Worm (Caenorhabditis elegans) whole organism, L4 larva: ENCODE data around the gene tbb-1.

Source experiments
- T20F7.1 ChIP-seq: fragments of 200-800 bp; sonication (Bioruptor generic); optimal IDR thresholded peaks from 2 replicates; lab custom pipeline; 2018; ENCODE audit warnings: mild to moderate bottlenecking, missing genetic modification characterization, missing compliant biosample characterization
- Y105C5A.15 ChIP-seq: fragments of 200-800 bp; sonication (Bioruptor generic); IDR thresholded peaks from 2 replicates; pipeline ENCODE4 v1.3.6; 2022; ENCODE audit warnings: missing genetic modification characterization, missing compliant biosample characterization
- Y48G9A.11 ChIP-seq: fragments of 200-800 bp; sonication (Bioruptor generic); IDR thresholded peaks from 2 replicates; pipeline ENCODE4 v1.3.6; 2022; ENCODE audit warnings: missing genetic modification reagents, missing genetic modification characterization, missing compliant biosample characterization
- ZK337.2 ChIP-seq: fragments of 200-800 bp; sonication (Bioruptor generic); IDR thresholded peaks from 2 replicates; pipeline ENCODE4 v1.3.6; 2022; ENCODE audit warnings: missing genetic modification reagents, missing genetic modification characterization, missing compliant biosample characterization
- aly-2 ChIP-seq: sonication (generic microtip); optimal IDR thresholded peaks from 2 replicates; lab custom pipeline; 2018; ENCODE audit warnings: missing biosample characterization, missing genetic modification characterization
- ama-1 ChIP-seq: fragments of 150-350 bp; optimal IDR thresholded peaks from 2 replicates; lab custom pipeline; 2014; ENCODE audit warnings: inconsistent platforms, mixed read lengths
- attf-4 ChIP-seq: sonication (generic microtip); optimal IDR thresholded peaks from 3 replicates; lab custom pipeline; 2017; ENCODE audit warnings: missing biosample characterization, missing genetic modification characterization
- ceh-28 ChIP-seq: fragments of 150-350 bp; optimal IDR thresholded peaks from 2 replicates; lab custom pipeline; 2014; ENCODE audit warnings: missing biosample characterization, missing genetic modification reagents, missing genetic modification characterization
- ceh-62 ChIP-seq: sonication (generic microtip); optimal IDR thresholded peaks from 2 replicates; lab custom pipeline; 2017; ENCODE audit warnings: missing biosample characterization, missing genetic modification characterization
- ces-1 ChIP-seq: fragments of 150-350 bp; sonication (generic microtip); optimal IDR thresholded peaks from 4 replicates; lab custom pipeline; 2014; ENCODE audit warnings: missing biosample characterization, missing genetic modification reagents, missing genetic modification characterization
- cey-2 ChIP-seq: sonication (generic microtip); optimal IDR thresholded peaks from 3 replicates; lab custom pipeline; 2017; ENCODE audit warnings: missing genetic modification characterization, mild to moderate bottlenecking, missing compliant biosample characterization, antibody characterized with exemption, borderline replicate concordance; ENCODE audit not compliant: insufficient read depth
- daf-16 ChIP-seq, 3 experiments: sonication (generic microtip); optimal IDR thresholded peaks; 2 replicates each; lab custom pipeline; 2016 to 2017; ENCODE audit warnings: missing genetic modification characterization in 3 of 3, missing genetic modification reagents in 3 of 3, mild to moderate bottlenecking in 2 of 3, missing compliant biosample characterization in 2 of 3, missing biosample characterization in 1 of 3, moderate library complexity in 1 of 3
- daf-19 ChIP-seq: fragments of 200-800 bp; sonication (Bioruptor generic); conservative IDR thresholded peaks from 2 replicates; pipeline ENCODE4 v1.3.6; 2022; ENCODE audit warnings: missing genetic modification characterization, missing compliant biosample characterization
- daf-8 ChIP-seq: fragments of 200-800 bp; sonication (Bioruptor generic); IDR thresholded peaks from 2 replicates; pipeline ENCODE4 v1.3.6; 2022; ENCODE audit warnings: missing genetic modification characterization, missing compliant biosample characterization
- dpl-1 ChIP-seq: fragments of 150-350 bp; optimal IDR thresholded peaks from 2 replicates; lab custom pipeline; 2014; ENCODE audit warnings: missing biosample characterization, missing genetic modification reagents, missing genetic modification characterization
- egl-27 ChIP-seq: sonication (generic microtip); optimal IDR thresholded peaks from 3 replicates; lab custom pipeline; 2017; ENCODE audit warnings: missing biosample characterization, missing genetic modification reagents, missing genetic modification characterization
- hmg-1.1 ChIP-seq: fragments of 200-800 bp; sonication (Bioruptor generic); IDR thresholded peaks from 2 replicates; pipeline ENCODE4 v1.3.6; 2022; ENCODE audit warnings: missing genetic modification reagents, missing genetic modification characterization, missing compliant biosample characterization
- jun-1 ChIP-seq: fragments of 150-350 bp; optimal IDR thresholded peaks from 2 replicates; lab custom pipeline; 2014; ENCODE audit warnings: missing biosample characterization, missing genetic modification reagents, missing genetic modification characterization
- lim-7 ChIP-seq: fragments of 200-800 bp; sonication (Bioruptor generic); IDR thresholded peaks from 2 replicates; pipeline ENCODE4 v1.3.6; 2022; ENCODE audit warnings: missing genetic modification characterization, missing compliant biosample characterization
- lin-1 ChIP-seq: fragments of 200-800 bp; sonication (Bioruptor generic); IDR thresholded peaks from 2 replicates; pipeline ENCODE4 v1.3.6; 2022; ENCODE audit warnings: missing genetic modification reagents, missing genetic modification characterization, missing compliant biosample characterization
- lin-13 ChIP-seq: fragments of 150-350 bp; optimal IDR thresholded peaks from 2 replicates; lab custom pipeline; 2014; ENCODE audit warnings: missing biosample characterization, missing genetic modification reagents, missing genetic modification characterization
- lin-29 ChIP-seq: fragments of 200-800 bp; sonication (Bioruptor generic); IDR thresholded peaks from 2 replicates; pipeline ENCODE4 v1.3.6; 2022; ENCODE audit warnings: missing genetic modification reagents, missing genetic modification characterization, missing compliant biosample characterization
- lin-38 ChIP-seq: fragments of 200-800 bp; sonication (Bioruptor generic); IDR thresholded peaks from 2 replicates; pipeline ENCODE4 v1.3.6; 2022; ENCODE audit warnings: missing genetic modification reagents, missing genetic modification characterization, missing compliant biosample characterization
- lir-3 ChIP-seq: sonication (generic microtip); optimal IDR thresholded peaks from 2 replicates; lab custom pipeline; 2016; ENCODE audit warnings: mild to moderate bottlenecking, missing genetic modification characterization, missing compliant biosample characterization
- lsy-2 ChIP-seq, 2 experiments: fragments of 150-350 bp in 1 of 2; sonication (generic microtip) in 1 of 2; optimal IDR thresholded peaks; 2 replicates each; lab custom pipeline; 2014 to 2017; ENCODE audit warnings: missing biosample characterization in 2 of 2, missing genetic modification characterization in 2 of 2
- madf-9 ChIP-seq: fragments of 200-800 bp; sonication (Bioruptor generic); conservative IDR thresholded peaks from 2 replicates; pipeline ENCODE4 v1.3.6; 2022; ENCODE audit warnings: missing genetic modification reagents, missing genetic modification characterization, missing compliant biosample characterization
- mxl-2 ChIP-seq: fragments of 200-800 bp; sonication (Bioruptor generic); conservative IDR thresholded peaks from 2 replicates; pipeline ENCODE4 v1.3.6; 2022; ENCODE audit warnings: missing genetic modification reagents, missing genetic modification characterization, missing compliant biosample characterization
- nhr-102 ChIP-seq: sonication (generic microtip); optimal IDR thresholded peaks from 2 replicates; lab custom pipeline; 2016; ENCODE audit warnings: mild to moderate bottlenecking, missing genetic modification characterization, moderate library complexity, missing compliant biosample characterization
- nhr-11 ChIP-seq: fragments of 150-350 bp; optimal IDR thresholded peaks from 2 replicates; lab custom pipeline; 2014; ENCODE audit warnings: missing biosample characterization, missing genetic modification characterization
- nhr-237 ChIP-seq: sonication (generic microtip); optimal IDR thresholded peaks from 2 replicates; lab custom pipeline; 2017; ENCODE audit warnings: missing biosample characterization, missing genetic modification characterization
- nhr-25 ChIP-seq: sonication (generic microtip); optimal IDR thresholded peaks from 2 replicates; lab custom pipeline; 2017; ENCODE audit warnings: missing genetic modification characterization, mild to moderate bottlenecking, missing compliant biosample characterization, antibody characterized with exemption, moderate library complexity, borderline replicate concordance; ENCODE audit not compliant: insufficient read depth
- nhr-28 ChIP-seq: fragments of 150-350 bp; optimal IDR thresholded peaks from 2 replicates; lab custom pipeline; 2014; ENCODE audit warnings: missing biosample characterization, missing genetic modification characterization
- nhr-41 ChIP-seq: fragments of 200-800 bp; sonication (Bioruptor generic); IDR thresholded peaks from 2 replicates; pipeline ENCODE4 v1.3.6; 2022; ENCODE audit warnings: missing genetic modification reagents, missing genetic modification characterization, missing compliant biosample characterization
- nhr-42 ChIP-seq: fragments of 200-800 bp; sonication (Bioruptor generic); IDR thresholded peaks from 2 replicates; pipeline ENCODE4 v1.3.6; 2022; ENCODE audit warnings: missing genetic modification characterization, missing compliant biosample characterization
- nhr-48 ChIP-seq: sonication (generic microtip); optimal IDR thresholded peaks from 2 replicates; lab custom pipeline; 2016; ENCODE audit warnings: mild to moderate bottlenecking, missing genetic modification characterization, missing compliant biosample characterization
- nhr-6 ChIP-seq: fragments of 150-350 bp; optimal IDR thresholded peaks from 2 replicates; lab custom pipeline; 2014; ENCODE audit warnings: missing biosample characterization, missing genetic modification characterization
- nhr-76 ChIP-seq: fragments of 150-350 bp; optimal IDR thresholded peaks from 2 replicates; lab custom pipeline; 2014; ENCODE audit warnings: missing biosample characterization, missing genetic modification characterization
- php-3 ChIP-seq: fragments of 200-800 bp; sonication (Bioruptor generic); IDR thresholded peaks from 2 replicates; pipeline ENCODE4 v1.3.6; 2022; ENCODE audit warnings: missing genetic modification reagents, missing genetic modification characterization, missing compliant biosample characterization
- pqm-1 ChIP-seq: sonication (generic microtip); optimal IDR thresholded peaks from 2 replicates; lab custom pipeline; 2017; ENCODE audit warnings: missing biosample characterization, missing genetic modification characterization
- set-16 ChIP-seq: fragments of 200-800 bp; sonication (Bioruptor generic); IDR thresholded peaks from 2 replicates; pipeline ENCODE4 v1.3.6; 2022; ENCODE audit warnings: missing genetic modification reagents, missing genetic modification characterization, missing compliant biosample characterization
- skn-1 ChIP-seq: fragments of 150-350 bp; optimal IDR thresholded peaks from 2 replicates; lab custom pipeline; 2014; ENCODE audit warnings: missing biosample characterization, missing genetic modification characterization
- snpc-1.2 ChIP-seq: fragments of 200-800 bp; sonication (Bioruptor generic); IDR thresholded peaks from 2 replicates; pipeline ENCODE4 v1.3.6; 2022; ENCODE audit warnings: missing genetic modification reagents, missing genetic modification characterization, missing compliant biosample characterization
- snpc-4 ChIP-seq: fragments of 150-350 bp; optimal IDR thresholded peaks from 2 replicates; lab custom pipeline; 2014; ENCODE audit warnings: missing biosample characterization, missing genetic modification characterization
- tra-1 ChIP-seq: fragments of 200-800 bp; sonication (Bioruptor generic); IDR thresholded peaks from 2 replicates; pipeline ENCODE4 v1.3.6; 2022; ENCODE audit warnings: missing genetic modification reagents, missing genetic modification characterization, missing compliant biosample characterization
- unc-130 ChIP-seq: sonication (generic microtip); optimal IDR thresholded peaks from 2 replicates; lab custom pipeline; 2016; ENCODE audit warnings: missing genetic modification reagents, missing genetic modification characterization, missing compliant biosample characterization
- unc-39 ChIP-seq: sonication (generic microtip); optimal IDR thresholded peaks from 2 replicates; lab custom pipeline; 2017; ENCODE audit warnings: missing biosample characterization, missing genetic modification characterization
- zag-1 ChIP-seq: fragments of 150-350 bp; optimal IDR thresholded peaks from 2 replicates; lab custom pipeline; 2014; ENCODE audit warnings: missing biosample characterization, missing genetic modification characterization
- zfp-2 ChIP-seq: sonication (generic microtip); optimal IDR thresholded peaks from 2 replicates; lab custom pipeline; 2016; ENCODE audit warnings: mild to moderate bottlenecking, missing genetic modification characterization, missing compliant biosample characterization
- zfp-3 ChIP-seq: fragments of 200-800 bp; sonication (Bioruptor generic); conservative IDR thresholded peaks from 2 replicates; pipeline ENCODE4 v1.3.6; 2022; ENCODE audit warnings: missing genetic modification reagents, missing genetic modification characterization, missing compliant biosample characterization
- ztf-11 ChIP-seq: fragments of 150-350 bp; optimal IDR thresholded peaks from 2 replicates; lab custom pipeline; 2014; ENCODE audit warnings: missing biosample characterization, missing genetic modification characterization
- ztf-7 ChIP-seq: fragments of 150-350 bp; optimal IDR thresholded peaks from 2 replicates; lab custom pipeline; 2014; ENCODE audit warnings: missing biosample characterization, missing genetic modification characterization

Gene tbb-1

ce11 chrIII:10742382-10742860 is at the start of gene tbb-1, which contains the start of gene rib-2 (continued):
- TF ChIP-seq set-16 (GFP tag; lab: Robert Waterston, UW) (no peak; the same call in 1 of the 2 replicates), mxl-2 (GFP tag; lab: Robert Waterston, UW) (no peak), pqm-1 (tag; lab: Kevin White, UChicago) (peak; percentile 86), snpc-1.2 (GFP tag; lab: Robert Waterston, UW) (0 out of 2 replicates have a peak, but pooled peaks have one; percentile 48), nhr-6 (tag; lab: Kevin White, UChicago) (peak; percentile 78), snpc-4 (tag; lab: Kevin White, UChicago) (no peak), ZK337.2 (GFP tag; lab: Robert Waterston, UW) (no peak), nhr-102 (tag; lab: Kevin White, UChicago) (peak; percentile 76), zfp-2 (peak; percentile 13), ceh-28 (tag; lab: Kevin White, UChicago) (no peak), nhr-41 (GFP tag; lab: Robert Waterston, UW) (peak; percentile 68; the same call in 1 of the 2 replicates), lin-38 (GFP tag; lab: Robert Waterston, UW) (peak; percentile 99), lsy-2 (tag; optimal IDR thresholded peaks at IDR 0.05; lab: Kevin White, UChicago) (peak in 1 of 2 experiments; percentile 87), madf-9 (GFP tag; lab: Robert Waterston, UW) (peak; percentile 83; the same call in 1 of the 2 replicates), Y48G9A.11 (GFP tag; lab: Robert Waterston, UW) (peak; percentile 88), ztf-11 (tag; lab: Kevin White, UChicago) (no peak), egl-27 (no peak), lin-29 (no peak), lir-3 (no peak), dpl-1 (peak; percentile 91), lin-1 (GFP tag; lab: Robert Waterston, UW) (peak; percentile 97), daf-19 (GFP tag; lab: Robert Waterston, UW) (no peak), unc-130 (GFP tag; lab: Kevin White, UChicago) (peak; percentile 95), nhr-42 (GFP tag; lab: Robert Waterston, UW) (0 out of 2 replicates have a peak, but pooled peaks have one; percentile 53), T20F7.1 (GFP tag; lab: Kevin White, UChicago) (no peak), Y105C5A.15 (GFP tag; lab: Robert Waterston, UW) (no peak), skn-1 (no peak), attf-4 (tag; lab: Kevin White, UChicago) (no peak), tra-1 (GFP tag; lab: Robert Waterston, UW) (peak; percentile 85), ama-1 (lab: Kevin White, UChicago) (no peak), unc-39 (no peak), daf-8 (no peak), nhr-237 (tag; lab: Kevin White, UChicago) (no peak), cey-2 (tag; lab: Kevin White, UChicago) (no peak), daf-16 (GFP tag; optimal IDR thresholded peaks at IDR 0.05; lab: Kevin White, UChicago) (no peak), daf-16 (tag; optimal IDR thresholded peaks at IDR 0.05; lab: Kevin White, UChicago) (peak; percentile 77), zfp-3 (GFP tag; lab: Robert Waterston, UW) (peak; percentile 69), ceh-62 (tag; lab: Kevin White, UChicago) (no peak), nhr-25 (peak; percentile 71), php-3 (GFP tag; lab: Robert Waterston, UW) (peak; percentile 99), aly-2 (tag; lab: Kevin White, UChicago) (no peak), nhr-11 (tag; lab: Kevin White, UChicago) (peak; percentile 16), hmg-1.1 (GFP tag; lab: Robert Waterston, UW) (no peak), lim-7 (no peak), ztf-7 (no peak), nhr-48 (peak; percentile 75), jun-1 (tag; lab: Kevin White, UChicago) (peak; percentile 39), nhr-76 (tag; lab: Kevin White, UChicago) (no peak), ces-1 (GFP tag; lab: Kevin White, UChicago) (no peak), lin-13 (GFP tag; lab: Kevin White, UChicago) (peak; percentile 93), nhr-28 (tag; lab: Kevin White, UChicago) (peak; percentile 85), zag-1 (tag; lab: Kevin White, UChicago) (no peak)
